Fruit fly (Drosophila melanogaster) whole organism, adult: ENCODE data around the gene CG7058.

ENCODE experiments used
- CG14711 ChIP-seq: fragments of 200-800 bp; sonication (Bioruptor generic); optimal IDR thresholded peaks from 2 replicates; lab custom pipeline; 2018; ENCODE audit warnings: missing biosample characterization, mild to moderate bottlenecking, missing genetic modification characterization, moderate library complexity
- CG7045 ChIP-seq: fragments of 200-800 bp; sonication (Bioruptor generic); optimal IDR thresholded peaks from 2 replicates; lab custom pipeline; 2017; ENCODE audit warnings: missing biosample characterization, mild to moderate bottlenecking, missing genetic modification characterization
- kay ChIP-seq: fragments of 200-800 bp; sonication (Bioruptor generic); peaks from one replicate; lab custom pipeline; 2016; ENCODE audit warnings: missing biosample characterization, missing genetic modification characterization, borderline replicate concordance
- ovo ChIP-seq: fragments of 200-800 bp; sonication (Bioruptor generic); optimal IDR thresholded peaks from 2 replicates; lab custom pipeline; 2016; ENCODE audit warnings: missing biosample characterization, missing genetic modification characterization
- toe ChIP-seq: fragments of 200-800 bp; sonication (Bioruptor generic); optimal IDR thresholded peaks from 2 replicates; lab custom pipeline; 2016; ENCODE audit warnings: missing biosample characterization, missing genetic modification characterization

- TF ChIP-seq toe: no peak
- no peak for TF ChIP-seq CG14711 (tag; lab: Kevin White, UChicago)
- no peak for TF ChIP-seq ovo (GFP tag; lab: Kevin White, UChicago)
- TF ChIP-seq kay (GFP tag; lab: Kevin White, UChicago): no peak
- no peak for TF ChIP-seq CG7045 (GFP tag; lab: Kevin White, UChicago)
These were observed 7.1 kb upstream of the CG7058 start for dm6 chrX:18799307-18799855.
